Worm (Caenorhabditis elegans) whole organism, L1 larva: ENCODE data around the gene F39F10.5.

ENCODE experiments used
- C16A3.4 ChIP-seq: fragments of 150-350 bp; optimal IDR thresholded peaks from 2 replicates; lab custom pipeline; 2014; ENCODE audit warnings: missing biosample characterization, missing genetic modification characterization
- ama-1 ChIP-seq: fragments of 150-350 bp; optimal IDR thresholded peaks from 2 replicates; lab custom pipeline; 2014
- blmp-1 ChIP-seq: fragments of 150-350 bp; optimal IDR thresholded peaks from 2 replicates; lab custom pipeline; 2014; ENCODE audit warnings: missing biosample characterization, missing genetic modification characterization
- ceh-63 ChIP-seq: fragments of 200-800 bp; sonication (Bioruptor generic); optimal IDR thresholded peaks from 2 replicates; lab custom pipeline; 2018; ENCODE audit warnings: mild to moderate bottlenecking, missing genetic modification characterization, missing compliant biosample characterization
- ceh-8 ChIP-seq: fragments of 200-800 bp; sonication (Bioruptor generic); optimal IDR thresholded peaks from 2 replicates; lab custom pipeline; 2018; ENCODE audit warnings: mild to moderate bottlenecking, missing genetic modification characterization, moderate library complexity, missing compliant biosample characterization
- ceh-88 ChIP-seq: fragments of 200-800 bp; sonication (Bioruptor generic); IDR thresholded peaks from 2 replicates; pipeline ENCODE4 v1.3.6; 2022; ENCODE audit warnings: missing genetic modification characterization, missing compliant biosample characterization
- dpl-1 ChIP-seq, 3 experiments: fragments of 150-350 bp in 2 of 3; sonication (generic microtip) in 1 of 3; optimal IDR thresholded peaks; 2 replicates each; lab custom pipeline; 2014 to 2017; ENCODE audit warnings: missing biosample characterization in 3 of 3, missing genetic modification characterization in 3 of 3, missing genetic modification reagents in 3 of 3
- dsc-1 ChIP-seq: sonication (generic microtip); optimal IDR thresholded peaks from 2 replicates; lab custom pipeline; 2016; ENCODE audit warnings: mild to moderate bottlenecking, missing genetic modification characterization, missing compliant biosample characterization
- efl-1 ChIP-seq, 4 experiments: fragments of 150-350 bp; optimal IDR thresholded peaks in 3 of 4; peaks in 1 of 4; 1 replicate in 1 of 4; 2 replicates in 3 of 4; lab custom pipeline; 2014; ENCODE audit warnings: missing biosample characterization in 2 of 4, missing genetic modification characterization in 2 of 4, missing genetic modification reagents in 2 of 4
- elt-3 ChIP-seq, 6 experiments: fragments of 150-350 bp in 1 of 6; sonication (generic microtip); optimal IDR thresholded peaks; 2 replicates each; lab custom pipeline; 2017 to 2018; ENCODE audit warnings: missing biosample characterization in 6 of 6, missing genetic modification characterization in 6 of 6, inconsistent platforms in 1 of 6
- fkh-8 ChIP-seq: sonication (generic microtip); optimal IDR thresholded peaks from 2 replicates; lab custom pipeline; 2016; ENCODE audit warnings: mild to moderate bottlenecking, missing genetic modification characterization, missing compliant biosample characterization
- lin-14 ChIP-seq: fragments of 200-800 bp; sonication (Bioruptor generic); optimal IDR thresholded peaks from 2 replicates; lab custom pipeline; 2018; ENCODE audit warnings: mild to moderate bottlenecking, missing genetic modification characterization, moderate library complexity, missing compliant biosample characterization
- lin-35 ChIP-seq, 2 experiments: fragments of 150-350 bp; optimal IDR thresholded peaks; 2 replicates each; lab custom pipeline; 2014; ENCODE audit warnings: missing biosample characterization in 2 of 2, missing genetic modification characterization in 2 of 2, missing genetic modification reagents in 2 of 2
- lir-3 ChIP-seq: sonication (generic microtip); optimal IDR thresholded peaks from 2 replicates; lab custom pipeline; 2016; ENCODE audit warnings: mild to moderate bottlenecking, missing genetic modification characterization, moderate library complexity, missing compliant biosample characterization; ENCODE audit not compliant: poor library complexity
- lsy-2 ChIP-seq, 2 experiments: fragments of 150-350 bp; optimal IDR thresholded peaks; 2 replicates each; lab custom pipeline; 2014; ENCODE audit warnings: missing biosample characterization in 2 of 2, missing genetic modification characterization in 2 of 2
- mab-9 ChIP-seq: fragments of 200-800 bp; sonication (Bioruptor generic); IDR thresholded peaks from 2 replicates; pipeline ENCODE4 v1.3.6; 2022; ENCODE audit warnings: missing genetic modification reagents, missing genetic modification characterization, missing compliant biosample characterization
- mdl-1 ChIP-seq, 2 experiments: fragments of 150-350 bp; optimal IDR thresholded peaks; 2 replicates each; lab custom pipeline; 2014 to 2017; ENCODE audit warnings: missing biosample characterization in 2 of 2, missing genetic modification characterization in 2 of 2, inconsistent platforms in 1 of 2
- mep-1 ChIP-seq: fragments of 150-350 bp; optimal IDR thresholded peaks from 2 replicates; lab custom pipeline; 2014; ENCODE audit warnings: missing biosample characterization, missing genetic modification characterization
- nhr-12 ChIP-seq: sonication (generic microtip); optimal IDR thresholded peaks from 2 replicates; lab custom pipeline; 2017; ENCODE audit warnings: missing biosample characterization, missing genetic modification characterization
- nhr-19 ChIP-seq: fragments of 200-800 bp; sonication (Bioruptor generic); conservative IDR thresholded peaks from 2 replicates; pipeline ENCODE4 v1.3.6; 2022; ENCODE audit warnings: missing genetic modification characterization, missing compliant biosample characterization
- nhr-20 ChIP-seq: sonication (generic microtip); optimal IDR thresholded peaks from 2 replicates; lab custom pipeline; 2016; ENCODE audit warnings: mild to moderate bottlenecking, missing genetic modification characterization, missing compliant biosample characterization
- nhr-237 ChIP-seq: fragments of 150-350 bp; optimal IDR thresholded peaks from 2 replicates; lab custom pipeline; 2014; ENCODE audit warnings: missing biosample characterization, missing genetic modification characterization
- nhr-47 ChIP-seq: sonication (generic microtip); optimal IDR thresholded peaks from 2 replicates; lab custom pipeline; 2016; ENCODE audit warnings: mild to moderate bottlenecking, missing genetic modification characterization, moderate library complexity, missing compliant biosample characterization
- nhr-71 ChIP-seq: sonication (generic microtip); optimal IDR thresholded peaks from 2 replicates; lab custom pipeline; 2016; ENCODE audit warnings: mild to moderate bottlenecking, missing genetic modification characterization, moderate library complexity, missing compliant biosample characterization
- nhr-76 ChIP-seq: sonication (generic microtip); optimal IDR thresholded peaks from 2 replicates; lab custom pipeline; 2017; ENCODE audit warnings: missing biosample characterization, missing genetic modification characterization
- nhr-85 ChIP-seq: sonication (generic microtip); peaks from one replicate; lab custom pipeline; 2016; ENCODE audit warnings: missing genetic modification characterization, inconsistent platforms, missing compliant biosample characterization
- nhr-90 ChIP-seq: sonication (generic microtip); optimal IDR thresholded peaks from 2 replicates; lab custom pipeline; 2016; ENCODE audit warnings: mild to moderate bottlenecking, missing genetic modification characterization, missing compliant biosample characterization; ENCODE audit not compliant: poor library complexity
- pax-3 ChIP-seq: fragments of 200-800 bp; sonication (Bioruptor generic); optimal IDR thresholded peaks from 2 replicates; lab custom pipeline; 2018; ENCODE audit warnings: mild to moderate bottlenecking, missing genetic modification characterization, moderate library complexity, missing compliant biosample characterization
- rnt-1 ChIP-seq: sonication (generic microtip); optimal IDR thresholded peaks from 2 replicates; lab custom pipeline; 2016; ENCODE audit warnings: mild to moderate bottlenecking, missing genetic modification characterization, moderate library complexity, missing compliant biosample characterization
- skn-1 ChIP-seq: fragments of 150-350 bp; optimal IDR thresholded peaks from 2 replicates; lab custom pipeline; 2014; ENCODE audit warnings: missing biosample characterization, missing genetic modification characterization
- snu-23 ChIP-seq: sonication (generic microtip); optimal IDR thresholded peaks from 2 replicates; lab custom pipeline; 2016; ENCODE audit warnings: missing genetic modification characterization, missing compliant biosample characterization
- swsn-7 ChIP-seq: sonication (generic microtip); optimal IDR thresholded peaks from 2 replicates; lab custom pipeline; 2016; ENCODE audit warnings: missing genetic modification characterization, missing compliant biosample characterization
- tbx-2 ChIP-seq: sonication (generic microtip); optimal IDR thresholded peaks from 2 replicates; lab custom pipeline; 2016; ENCODE audit warnings: missing genetic modification characterization, missing compliant biosample characterization
- unc-130 ChIP-seq: fragments of 150-350 bp; optimal IDR thresholded peaks from 2 replicates; lab custom pipeline; 2017; ENCODE audit warnings: missing biosample characterization, missing genetic modification characterization, inconsistent platforms
- xbp-1 ChIP-seq: sonication (generic microtip); optimal IDR thresholded peaks from 2 replicates; lab custom pipeline; 2016; ENCODE audit warnings: missing genetic modification characterization, missing compliant biosample characterization

F39F10.5 gene

DNA sequence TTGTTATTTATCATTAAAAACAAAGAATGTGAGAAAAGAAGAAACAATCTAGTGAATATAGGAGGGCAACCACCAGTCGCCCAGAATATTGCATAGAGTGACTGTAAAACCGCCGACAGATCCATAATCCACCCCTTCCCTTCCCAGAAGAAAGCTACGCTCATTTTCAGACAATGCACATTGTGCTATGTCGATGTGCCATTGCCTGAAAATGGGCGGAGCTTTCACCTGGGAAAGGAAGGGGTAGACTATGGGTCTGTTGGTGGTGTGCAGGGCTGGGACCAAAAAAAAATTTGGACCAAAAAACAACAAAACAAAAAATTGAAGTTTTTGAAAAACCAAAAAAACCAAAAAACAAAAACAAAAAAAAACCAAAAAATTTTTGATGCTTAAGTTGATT lies 9.9 kb downstream of the F39F10.5 start, which contains the start of gene F39F10.4:
Gene F39F10.4, minus strand, starts transcription at position 101 of the 400 bp plus-strand sequence.
- TF ChIP-seq lin-35 (GFP tag; optimal IDR thresholded peaks at IDR 0.05; lab: Kevin White, UChicago), result no peak
- no peak for TF ChIP-seq nhr-19 (GFP tag; lab: Robert Waterston, UW)
- no peak for TF ChIP-seq nhr-71 (tag; lab: Kevin White, UChicago)
- TF ChIP-seq ceh-63 (GFP tag; lab: Kevin White, UChicago), result no peak
- no peak for TF ChIP-seq nhr-76 (tag; lab: Kevin White, UChicago)

DNA sequence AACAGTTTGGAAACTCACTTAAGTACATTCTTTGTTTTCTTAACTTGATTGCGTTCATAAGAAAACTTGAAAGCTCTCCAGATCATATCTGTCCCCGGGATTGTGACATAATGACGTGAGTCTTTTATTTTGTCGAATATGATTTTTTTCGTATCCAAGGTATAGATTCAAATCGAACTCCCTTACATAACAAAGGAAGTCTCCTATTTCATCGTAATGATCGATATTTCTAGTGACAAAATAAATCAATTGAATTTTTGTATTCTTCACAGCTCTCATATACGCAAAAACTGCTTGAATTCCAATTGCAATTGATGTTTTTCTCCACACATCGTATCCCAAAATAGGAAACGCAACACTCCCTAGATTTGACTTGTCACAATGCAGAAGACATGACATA lies 10.9 kb downstream of the F39F10.5 start:
- no peak for TF ChIP-seq ceh-8 (GFP tag; lab: Kevin White, UChicago)
- TF ChIP-seq unc-130 (tag; lab: Kevin White, UChicago), result no peak
- TF ChIP-seq efl-1 (optimal IDR thresholded peaks at IDR 0.05; lab: Kevin White, UChicago), result no peak
- peak in 1 of 2 experiments; percentile 64 for TF ChIP-seq efl-1 (GFP tag; optimal IDR thresholded peaks at IDR 0.05 in 1 of 2; lab: Kevin White, UChicago)
- no peak for TF ChIP-seq nhr-12 (tag; lab: Kevin White, UChicago)
- TF ChIP-seq pax-3, result no peak

ce11 chrX:16901906-16902383 lies 11.6 kb downstream of the F39F10.5 start:
- TF ChIP-seq nhr-71 (tag; lab: Kevin White, UChicago) (peak; percentile 83), rnt-1 (tag; lab: Kevin White, UChicago) (peak; percentile 35), C16A3.4 (tag; lab: Kevin White, UChicago) (peak; percentile 34), nhr-237 (tag; lab: Kevin White, UChicago) (peak; percentile 0), swsn-7 (tag; lab: Kevin White, UChicago) (peak; percentile 49), elt-3 (tag; optimal IDR thresholded peaks at IDR 0.05; lab: Kevin White, UChicago) (peak in 1 of 6 experiments; percentile 1), nhr-20 (tag; lab: Kevin White, UChicago) (peak; percentile 79), ama-1 (peak; percentile 40), nhr-47 (peak; percentile 65), nhr-85 (peak; percentile 87), skn-1 (tag; lab: Kevin White, UChicago) (peak; percentile 13), nhr-19 (GFP tag; lab: Robert Waterston, UW) (peak; percentile 83), lsy-2 (tag; optimal IDR thresholded peaks at IDR 0.05; lab: Kevin White, UChicago) (peak; percentile 17 to 66), efl-1 (optimal IDR thresholded peaks at IDR 0.05; lab: Kevin White, UChicago) (peak in 1 of 2 experiments; percentile 11), efl-1 (GFP tag; optimal IDR thresholded peaks at IDR 0.05 in 1 of 2; lab: Kevin White, UChicago) (peak in 1 of 2 experiments; percentile 14), blmp-1 (tag; lab: Kevin White, UChicago) (peak; percentile 83), fkh-8 (tag; lab: Kevin White, UChicago) (peak; percentile 10), xbp-1 (peak; percentile 21), nhr-90 (tag; lab: Kevin White, UChicago) (peak; percentile 61), dsc-1 (tag; lab: Kevin White, UChicago) (peak; percentile 1), snu-23 (GFP tag; lab: Kevin White, UChicago) (peak; percentile 80), ceh-88 (GFP tag; lab: Robert Waterston, UW) (peak; percentile 43; the same call in 1 of the 2 replicates), lin-14 (GFP tag; lab: Kevin White, UChicago) (peak; percentile 90), lin-35 (GFP tag; optimal IDR thresholded peaks at IDR 0.05; lab: Kevin White, UChicago) (peak; percentile 32 to 70), mab-9 (GFP tag; lab: Robert Waterston, UW) (peak; percentile 41; the same call in 1 of the 2 replicates), tbx-2 (tag; lab: Kevin White, UChicago) (peak; percentile 53), lir-3 (tag; lab: Kevin White, UChicago) (peak; percentile 50), mdl-1 (tag; optimal IDR thresholded peaks at IDR 0.05; lab: Kevin White, UChicago) (peak in 1 of 2 experiments; percentile 84), mep-1 (tag; lab: Kevin White, UChicago) (peak; percentile 36), dpl-1 (GFP tag; optimal IDR thresholded peaks at IDR 0.05; lab: Kevin White, UChicago) (peak in 2 of 3 experiments; percentile 4 to 12)
